Fruit fly (Drosophila melanogaster) whole organism, adult: ENCODE results near the gene CG14362.

Experiments
- Crg-1 ChIP-seq: fragments of 200-800 bp; sonication (Bioruptor generic); optimal IDR thresholded peaks from 2 replicates; lab custom pipeline; 2016; ENCODE audit warnings: missing biosample characterization, missing genetic modification characterization
- bab1 ChIP-seq: fragments of 200-800 bp; sonication (Bioruptor generic); optimal IDR thresholded peaks from 3 replicates; lab custom pipeline; 2019; ENCODE audit warnings: missing biosample characterization, mild to moderate bottlenecking, missing genetic modification characterization, moderate library complexity

dm6 chr3R:13839883-13840412, 15.3 kb downstream of the CG14362 start, which contains the start of gene CG31495:
- TF ChIP-seq Crg-1: no peak
- TF ChIP-seq bab1 (GFP tag; lab: Kevin White, UChicago): no peak
